Worm (Caenorhabditis elegans): ENCODE data around the gene F25B3.2.

DNA sequence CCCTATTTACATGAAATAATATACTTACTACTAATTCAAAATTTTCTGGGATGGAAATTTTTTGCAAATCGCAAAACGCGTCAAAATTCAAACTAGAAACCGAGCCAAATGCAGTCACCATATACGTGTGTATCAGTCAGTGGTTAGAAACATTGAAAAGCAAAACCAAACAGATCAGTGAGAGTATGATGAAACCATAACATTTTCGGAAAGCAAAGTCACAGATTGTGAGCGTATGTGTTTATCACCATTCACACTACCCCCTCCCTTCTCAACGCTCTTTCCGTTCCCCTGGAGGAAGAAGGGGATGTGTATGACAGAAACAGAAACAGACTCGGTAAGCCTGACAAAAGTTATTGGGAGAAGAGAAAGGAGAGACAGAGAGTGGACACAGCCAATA, 5.4 kb upstream of the F25B3.2 start:
- TF ChIP-seq K11D2.4 (GFP tag; IDR thresholded peaks at IDR 0.05) (no peak), gei-17 (GFP tag; optimal IDR thresholded peaks at IDR 0.05) (no peak), snpc-4 (GFP tag; optimal IDR thresholded peaks at IDR 0.05) (no peak), snpc-4 (tag; optimal IDR thresholded peaks at IDR 0.05) (no peak), pha-4 (tag; optimal IDR thresholded peaks at IDR 0.05) (no peak)
